Fruit fly (Drosophila melanogaster): ENCODE data around the gene CalpB.

DNA sequence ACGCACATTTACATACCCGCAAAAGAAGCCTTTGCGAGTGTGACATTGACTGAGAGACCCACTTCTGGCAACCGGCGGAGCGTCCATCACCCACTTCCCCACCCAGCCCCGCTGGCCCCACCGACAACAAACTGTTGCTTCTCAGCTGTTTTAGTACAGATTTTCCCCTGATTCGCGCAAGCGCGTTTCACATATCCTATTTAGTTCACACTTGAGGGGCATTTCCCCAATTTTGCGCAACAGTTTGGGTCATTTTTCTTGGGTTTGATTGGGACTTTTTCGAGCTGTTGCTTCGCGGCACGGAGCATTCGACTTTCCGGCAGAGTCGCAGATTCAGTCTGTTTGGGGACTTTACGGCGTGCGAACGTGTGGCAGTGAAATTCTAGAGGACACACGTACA lies 38.6 kb downstream of the CalpB start:
- TF ChIP-seq ovo (GFP tag; optimal IDR thresholded peaks at IDR 0.05) (no peak), CG12768 (GFP tag; optimal IDR thresholded peaks at IDR 0.05) (no peak), kay (GFP tag; ENCODE audit: borderline replicate concordance) (no peak), CG7101 (tag; optimal IDR thresholded peaks at IDR 0.05) (no peak), CG14711 (tag; optimal IDR thresholded peaks at IDR 0.05) (no peak), cic (GFP tag; optimal IDR thresholded peaks at IDR 0.05) (no peak)

Measured in whole organism, adult.